Worm (Caenorhabditis elegans) whole organism, L2 larva: ENCODE data around the gene dhs-18.

Source experiments
- R02D3.7 ChIP-seq: fragments of 150-350 bp; optimal IDR thresholded peaks from 2 replicates; lab custom pipeline; 2014; ENCODE audit warnings: missing biosample characterization, missing genetic modification characterization
- ceh-82 ChIP-seq: fragments of 150-350 bp; optimal IDR thresholded peaks from 2 replicates; lab custom pipeline; 2014; ENCODE audit warnings: missing biosample characterization, missing genetic modification characterization
- fos-1 ChIP-seq: fragments of 150-350 bp; optimal IDR thresholded peaks from 2 replicates; lab custom pipeline; 2014; ENCODE audit warnings: missing biosample characterization, missing genetic modification characterization
- lin-13 ChIP-seq: fragments of 150-350 bp; optimal IDR thresholded peaks from 2 replicates; lab custom pipeline; 2014; ENCODE audit warnings: missing biosample characterization, missing genetic modification reagents, missing genetic modification characterization
- lsy-2 ChIP-seq, 2 experiments: fragments of 150-350 bp in 1 of 2; sonication (generic microtip) in 1 of 2; optimal IDR thresholded peaks; 2 replicates each; lab custom pipeline; 2014 to 2017; ENCODE audit warnings: missing biosample characterization in 2 of 2, missing genetic modification characterization in 2 of 2
- mbf-1 ChIP-seq: sonication (generic microtip); optimal IDR thresholded peaks from 2 replicates; lab custom pipeline; 2017; ENCODE audit warnings: missing biosample characterization, missing genetic modification characterization
- nhr-25 ChIP-seq: fragments of 150-350 bp; sonication (generic microtip); optimal IDR thresholded peaks from 3 replicates; lab custom pipeline; 2014; ENCODE audit warnings: missing biosample characterization, missing genetic modification characterization

DNA sequence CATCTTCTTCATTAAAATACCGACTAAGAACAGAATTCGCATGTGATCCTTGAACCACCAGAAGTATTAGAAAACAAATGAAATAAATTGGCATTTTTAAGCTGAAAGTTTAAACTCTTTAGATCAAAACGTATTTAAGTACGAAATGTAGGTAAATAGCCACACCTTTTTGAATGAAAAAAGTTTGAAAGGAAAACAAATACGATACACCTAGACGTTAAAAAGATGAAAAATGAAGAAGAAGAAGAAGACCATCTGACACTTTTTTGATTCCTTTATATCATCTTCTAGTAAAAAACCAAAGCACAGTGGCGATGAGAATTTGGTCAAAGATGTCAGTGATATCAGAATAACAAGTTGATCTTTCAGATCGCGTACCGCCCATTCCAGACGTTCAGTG is 49.2 kb upstream of the dhs-18 start, which contains the start of gene Y42A5A.3:
- TF ChIP-seq ceh-82 (tag; lab: Kevin White, UChicago) (no peak), R02D3.7 (tag; lab: Kevin White, UChicago) (no peak), lsy-2 (tag; optimal IDR thresholded peaks at IDR 0.05; lab: Kevin White, UChicago) (no peak), fos-1 (no peak), mbf-1 (tag; lab: Kevin White, UChicago) (no peak), nhr-25 (tag; lab: Kevin White, UChicago) (no peak), lin-13 (GFP tag; lab: Kevin White, UChicago) (no peak)
